Fruit fly (Drosophila melanogaster) whole organism, embryonic: ENCODE results near the gene pix.

Source experiments
- Abd-B ChIP-seq: fragments of 200-800 bp; sonication (Bioruptor generic); optimal IDR thresholded peaks from 2 replicates; lab custom pipeline; 2018; ENCODE audit warnings: missing biosample characterization, mild to moderate bottlenecking, missing genetic modification characterization, moderate library complexity
- Antp ChIP-seq: fragments of 200-800 bp; sonication (Bioruptor generic); optimal IDR thresholded peaks from 3 replicates; lab custom pipeline; 2016; ENCODE audit warnings: missing biosample characterization, missing genetic modification characterization
- B-H1 ChIP-seq: fragments of 200-800 bp; sonication (Bioruptor generic); IDR thresholded peaks from 3 replicates; pipeline ENCODE4 v1.3.6; 2022; ENCODE audit warnings: missing biosample characterization, missing genetic modification characterization
- B-H2 ChIP-seq: fragments of 200-800 bp; sonication (Bioruptor generic); optimal IDR thresholded peaks from 2 replicates; lab custom pipeline; 2018; ENCODE audit warnings: missing biosample characterization, mild to moderate bottlenecking, missing genetic modification characterization
- Bteb2 ChIP-seq: fragments of 200-800 bp; sonication (Bioruptor generic); optimal IDR thresholded peaks from 2 replicates; lab custom pipeline; 2016; ENCODE audit warnings: missing biosample characterization, missing genetic modification characterization
- CG10267 ChIP-seq: fragments of 200-800 bp; sonication (Bioruptor generic); optimal IDR thresholded peaks from 2 replicates; lab custom pipeline; 2018; ENCODE audit warnings: missing biosample characterization, mild to moderate bottlenecking, missing genetic modification characterization, moderate library complexity
- CG11085 ChIP-seq: fragments of 200-800 bp; sonication (Bioruptor generic); IDR thresholded peaks from 2 replicates; pipeline ENCODE4 v1.3.6; 2022; ENCODE audit warnings: missing biosample characterization, missing genetic modification characterization
- CG11093 ChIP-seq: fragments of 200-800 bp; sonication (Bioruptor generic); IDR thresholded peaks from 3 replicates; pipeline ENCODE4 v1.3.6; 2022; ENCODE audit warnings: missing biosample characterization, missing genetic modification characterization
- CG12744 ChIP-seq: fragments of 200-800 bp; sonication (Bioruptor generic); optimal IDR thresholded peaks from 2 replicates; lab custom pipeline; 2016; ENCODE audit warnings: missing biosample characterization, missing genetic modification characterization
- CG15269 ChIP-seq: fragments of 200-800 bp; sonication (Bioruptor generic); optimal IDR thresholded peaks from 2 replicates; lab custom pipeline; 2018; ENCODE audit warnings: missing biosample characterization, mild to moderate bottlenecking, missing genetic modification characterization, moderate library complexity
- CG15601 ChIP-seq: fragments of 200-800 bp; sonication (Bioruptor generic); optimal IDR thresholded peaks from 3 replicates; lab custom pipeline; 2019; ENCODE audit warnings: missing biosample characterization, mild to moderate bottlenecking, missing genetic modification characterization, moderate library complexity
- CG1647 ChIP-seq: fragments of 200-800 bp; sonication (Bioruptor generic); optimal IDR thresholded peaks from 3 replicates; lab custom pipeline; 2016; ENCODE audit warnings: missing biosample characterization, missing genetic modification characterization
- CG17361 ChIP-seq: fragments of 200-800 bp; sonication (Bioruptor generic); IDR thresholded peaks from 3 replicates; pipeline ENCODE4 v1.3.6; 2022; ENCODE audit warnings: missing biosample characterization, missing genetic modification characterization
- CG17612 ChIP-seq: fragments of 200-800 bp; sonication (Bioruptor generic); IDR thresholded peaks from 2 replicates; pipeline ENCODE4 v1.3.6; 2022; ENCODE audit warnings: missing biosample characterization, missing genetic modification characterization
- CG31224 ChIP-seq: fragments of 200-800 bp; sonication (Bioruptor generic); IDR thresholded peaks from 2 replicates; pipeline ENCODE4 v1.3.6; 2022; ENCODE audit warnings: missing biosample characterization, missing genetic modification characterization
- CG31441 ChIP-seq: fragments of 200-800 bp; sonication (Bioruptor generic); IDR thresholded peaks from 2 replicates; pipeline ENCODE4 v1.3.6; 2022; ENCODE audit warnings: missing biosample characterization, missing genetic modification characterization
- CG34376 ChIP-seq: fragments of 200-800 bp; sonication (Bioruptor generic); optimal IDR thresholded peaks from 2 replicates; lab custom pipeline; 2018; ENCODE audit warnings: missing biosample characterization, mild to moderate bottlenecking, missing genetic modification characterization
- CG3726 ChIP-seq: fragments of 200-800 bp; sonication (Bioruptor generic); IDR thresholded peaks from 3 replicates; pipeline ENCODE4, ENCODE4 v1.3.6; 2022; ENCODE audit warnings: missing biosample characterization, missing genetic modification characterization
- CG3838 ChIP-seq: fragments of 200-800 bp; sonication (Bioruptor generic); optimal IDR thresholded peaks from 3 replicates; lab custom pipeline; 2016; ENCODE audit warnings: missing biosample characterization, missing genetic modification characterization
- CG4707 ChIP-seq: fragments of 200-800 bp; sonication (Bioruptor generic); optimal IDR thresholded peaks from 2 replicates; lab custom pipeline; 2018; ENCODE audit warnings: missing biosample characterization, mild to moderate bottlenecking, missing genetic modification characterization, moderate library complexity
- CG4820 ChIP-seq: fragments of 200-800 bp; sonication (Bioruptor generic); optimal IDR thresholded peaks from 3 replicates; lab custom pipeline; 2016; ENCODE audit warnings: missing biosample characterization, missing genetic modification characterization
- CG7963 ChIP-seq: fragments of 200-800 bp; sonication (Bioruptor generic); IDR thresholded peaks from 3 replicates; pipeline ENCODE4 v1.3.6; 2022; ENCODE audit warnings: missing biosample characterization, missing genetic modification characterization; ENCODE audit not compliant: partially characterized antibody
- CG8281 ChIP-seq: fragments of 200-800 bp; sonication (Bioruptor generic); optimal IDR thresholded peaks from 2 replicates; lab custom pipeline; 2018; ENCODE audit warnings: missing biosample characterization, mild to moderate bottlenecking, missing genetic modification characterization, moderate library complexity
- CG8388 ChIP-seq: fragments of 200-800 bp; sonication (Bioruptor generic); optimal IDR thresholded peaks from 2 replicates; lab custom pipeline; 2019; ENCODE audit warnings: missing biosample characterization, mild to moderate bottlenecking, missing genetic modification characterization, moderate library complexity
- Dip3 ChIP-seq: fragments of 200-800 bp; sonication (Bioruptor generic); optimal IDR thresholded peaks from 3 replicates; lab custom pipeline; 2016; ENCODE audit warnings: missing biosample characterization, missing genetic modification characterization
- Hmr ChIP-seq: fragments of 200-800 bp; sonication (Bioruptor generic); optimal IDR thresholded peaks from 3 replicates; lab custom pipeline; 2017; ENCODE audit warnings: mild to moderate bottlenecking, missing biosample characterization, missing genetic modification reagents, missing genetic modification characterization
- Mad ChIP-seq: fragments of 200-800 bp; sonication (Bioruptor generic); optimal IDR thresholded peaks from 2 replicates; lab custom pipeline; 2016; ENCODE audit warnings: missing biosample characterization, missing genetic modification characterization
- Nf-YA ChIP-seq: fragments of 200-800 bp; sonication (Bioruptor generic); IDR thresholded peaks from 2 replicates; pipeline ENCODE4 v1.3.6; 2022; ENCODE audit warnings: missing biosample characterization, missing genetic modification characterization
- NfI ChIP-seq: fragments of 200-800 bp; sonication (Bioruptor generic); optimal IDR thresholded peaks from 3 replicates; lab custom pipeline; 2018; ENCODE audit warnings: missing biosample characterization, mild to moderate bottlenecking, missing genetic modification characterization, moderate library complexity
- Optix ChIP-seq: fragments of 200-800 bp; sonication (Bioruptor generic); IDR thresholded peaks from 3 replicates; pipeline ENCODE4 v1.3.6; 2022; ENCODE audit warnings: missing biosample characterization, missing genetic modification characterization
- Rx ChIP-seq: fragments of 200-800 bp; sonication (Bioruptor generic); IDR thresholded peaks from 2 replicates; pipeline ENCODE4 v1.3.6; 2022; ENCODE audit warnings: missing biosample characterization, missing genetic modification characterization
- Sin3A ChIP-seq: fragments of >200 bp; optimal IDR thresholded peaks from 2 replicates; lab custom pipeline; 2018
- az2 ChIP-seq: fragments of 200-800 bp; sonication (Bioruptor generic); optimal IDR thresholded peaks from 3 replicates; lab custom pipeline; 2016; ENCODE audit warnings: missing biosample characterization, missing genetic modification characterization
- caup ChIP-seq: fragments of 200-800 bp; sonication (Bioruptor generic); optimal IDR thresholded peaks from 3 replicates; lab custom pipeline; 2017; ENCODE audit warnings: missing biosample characterization, mild to moderate bottlenecking, missing genetic modification characterization, moderate library complexity; ENCODE audit not compliant: severe bottlenecking
- cwo ChIP-seq: fragments of 200-800 bp; sonication (Bioruptor generic); optimal IDR thresholded peaks from 3 replicates; lab custom pipeline; 2017; ENCODE audit warnings: missing biosample characterization, missing genetic modification characterization, mild to moderate bottlenecking, moderate library complexity, missing genetic modification reagents
- disco-r ChIP-seq: fragments of 200-800 bp; sonication (Bioruptor generic); optimal IDR thresholded peaks from 2 replicates; lab custom pipeline; 2016; ENCODE audit warnings: missing biosample characterization, missing genetic modification characterization
- ken ChIP-seq: fragments of 200-800 bp; sonication (Bioruptor generic); IDR thresholded peaks from 3 replicates; pipeline ENCODE4 v1.3.6; 2022; ENCODE audit warnings: missing biosample characterization, missing genetic modification characterization
- lola ChIP-seq, 3 experiments: fragments of >200 bp in 2 of 3; fragments of 200-800 bp in 1 of 3; sonication (Bioruptor generic) in 1 of 3; optimal IDR thresholded peaks; 2 replicates each; lab custom pipeline; 2017 to 2019; ENCODE audit warnings: missing biosample characterization in 3 of 3, missing genetic modification characterization in 3 of 3, mild to moderate bottlenecking in 1 of 3, moderate library complexity in 1 of 3
- lov ChIP-seq, 2 experiments: fragments of 200-800 bp in 1 of 2; fragments of >200 bp in 1 of 2; sonication (Bioruptor generic) in 1 of 2; IDR thresholded peaks in 1 of 2; optimal IDR thresholded peaks in 1 of 2; 2 replicates in 1 of 2; 3 replicates in 1 of 2; pipeline versions ENCODE4 v1.3.6 to Lab custom; 2017 to 2022; ENCODE audit warnings: missing biosample characterization in 1 of 2, missing genetic modification characterization in 1 of 2
- odd ChIP-seq: fragments of 200-800 bp; sonication (Bioruptor generic); optimal IDR thresholded peaks from 2 replicates; lab custom pipeline; 2017; ENCODE audit warnings: missing biosample characterization, mild to moderate bottlenecking, missing genetic modification characterization
- pb ChIP-seq: fragments of 200-800 bp; sonication (Bioruptor generic); optimal IDR thresholded peaks from 3 replicates; lab custom pipeline; 2016; ENCODE audit warnings: missing biosample characterization, missing genetic modification characterization
- row ChIP-seq: fragments of 200-800 bp; sonication (Bioruptor generic); IDR thresholded peaks from 3 replicates; pipeline ENCODE4 v1.3.6; 2022; ENCODE audit warnings: missing biosample characterization, missing genetic modification characterization
- sc ChIP-seq, 3 experiments: fragments of >200 bp in 2 of 3; fragments of 200-800 bp in 1 of 3; sonication (Bioruptor generic) in 1 of 3; optimal IDR thresholded peaks; 2 replicates in 2 of 3; 3 replicates in 1 of 3; lab custom pipeline; 2017; ENCODE audit warnings: mild to moderate bottlenecking in 1 of 3, missing biosample characterization in 1 of 3, missing genetic modification characterization in 1 of 3, missing genetic modification reagents in 1 of 3
- sisA ChIP-seq: fragments of 200-800 bp; sonication (Bioruptor generic); IDR thresholded peaks from 2 replicates; pipeline ENCODE4 v1.3.6; 2022; ENCODE audit warnings: missing biosample characterization, missing genetic modification characterization
- stc ChIP-seq: fragments of 200-800 bp; sonication (Bioruptor generic); IDR thresholded peaks from 2 replicates; pipeline ENCODE4 v1.3.6; 2022; ENCODE audit warnings: missing biosample characterization, missing genetic modification characterization
- tap ChIP-seq: fragments of 200-800 bp; optimal IDR thresholded peaks from 3 replicates; lab custom pipeline; 2019; ENCODE audit warnings: missing biosample characterization, mild to moderate bottlenecking, missing genetic modification characterization, moderate library complexity
- twi ChIP-seq: fragments of 200-800 bp; optimal IDR thresholded peaks from 2 replicates; lab custom pipeline; 2019; ENCODE audit warnings: missing biosample characterization, mild to moderate bottlenecking, missing genetic modification characterization, moderate library complexity
- zen2 ChIP-seq: fragments of 200-800 bp; sonication (Bioruptor generic); IDR thresholded peaks from 3 replicates; pipeline ENCODE4 v1.3.6; 2022; ENCODE audit warnings: missing biosample characterization, missing genetic modification characterization; ENCODE audit not compliant: partially characterized antibody

Gene pix

dm6 chr3L:8996173-8996767 lies 21.7 kb upstream of the pix start (continued):
- TF ChIP-seq odd, result no peak
- TF ChIP-seq disco-r, result no peak
- peak; percentile 79 for TF ChIP-seq sisA
- TF ChIP-seq CG15601 (tag; lab: Kevin White, UChicago), result no peak
- peak; percentile 20 for TF ChIP-seq Antp (GFP tag; lab: Kevin White, UChicago)
- peak; percentile 64 for TF ChIP-seq Rx (GFP tag; lab: Robert Waterston, UW)
- TF ChIP-seq CG31224, result 0 out of 2 replicates have a peak, but pooled peaks have one; percentile 48
- peak; percentile 48 for TF ChIP-seq CG1647 (GFP tag; lab: Kevin White, UChicago)
- TF ChIP-seq zen2 (GFP tag; lab: Robert Waterston, UW), result no peak
- no peak; the same call in 1 of the 2 replicates for TF ChIP-seq CG31441 (GFP tag; lab: Robert Waterston, UW)
- TF ChIP-seq CG3838 (GFP tag; lab: Kevin White, UChicago), result no peak
- TF ChIP-seq cwo (GFP tag; lab: Kevin White, UChicago), result peak; percentile 12
- peak; percentile 58 for TF ChIP-seq Abd-B (GFP tag; lab: Kevin White, UChicago)
- peak; percentile 11 for TF ChIP-seq CG12744 (GFP tag; lab: Kevin White, UChicago)
- TF ChIP-seq tap (tag; lab: Kevin White, UChicago), result no peak
- peak; percentile 65 for TF ChIP-seq CG17361 (GFP tag; lab: Robert Waterston, UW)
- TF ChIP-seq CG11085 (GFP tag; lab: Robert Waterston, UW), result 0 out of 2 replicates have a peak, but pooled peaks have one; percentile 44
- 0 out of 2 replicates have a peak, but pooled peaks have one; percentile 24 for TF ChIP-seq Nf-YA (GFP tag; lab: Robert Waterston, UW)
- no peak for TF ChIP-seq Sin3A (lab: Kevin White, UChicago)
- TF ChIP-seq lov (optimal IDR thresholded peaks at IDR 0.05; lab: Kevin White, UChicago), result no peak
- TF ChIP-seq lov (GFP tag; IDR thresholded peaks at IDR 0.05; lab: Robert Waterston, UW), result peak; percentile 81
- no peak for TF ChIP-seq CG8388 (GFP tag; lab: Kevin White, UChicago)
- no peak for TF ChIP-seq CG34376 (GFP tag; lab: Kevin White, UChicago)
- TF ChIP-seq stc (GFP tag; lab: Robert Waterston, UW), result peak; percentile 62; the same call in 1 of the 2 replicates
- TF ChIP-seq CG11093 (GFP tag; lab: Robert Waterston, UW), result peak; percentile 68; the same call in 2 of the 3 replicates
- TF ChIP-seq CG3726, result 0 out of 3 replicates have a peak, but pooled peaks have one; percentile 43
- TF ChIP-seq CG10267 (tag; lab: Kevin White, UChicago), result peak; percentile 57
- no peak for TF ChIP-seq Bteb2
- TF ChIP-seq row (GFP tag; lab: Robert Waterston, UW), result peak; percentile 79
- TF ChIP-seq CG17612, result peak; percentile 75
- TF ChIP-seq NfI (GFP tag; lab: Kevin White, UChicago), result no peak
- TF ChIP-seq CG8281, result no peak
- peak; percentile 7 for TF ChIP-seq Mad (GFP tag; lab: Kevin White, UChicago)
- TF ChIP-seq B-H1 (GFP tag; lab: Robert Waterston, UW), result peak; percentile 44; the same call in 2 of the 3 replicates
- no peak for TF ChIP-seq CG15269 (tag; lab: Kevin White, UChicago)
- no peak for TF ChIP-seq pb
- peak; percentile 79 for TF ChIP-seq az2 (GFP tag; lab: Kevin White, UChicago)
- TF ChIP-seq CG7963 (GFP tag; lab: Robert Waterston, UW), result no peak
- 0 out of 3 replicates have a peak, but pooled peaks have one; percentile 25 for TF ChIP-seq Optix (GFP tag; lab: Robert Waterston, UW)
- no peak for TF ChIP-seq B-H2
- peak; percentile 61 for TF ChIP-seq Dip3
- TF ChIP-seq Hmr (GFP tag; lab: Kevin White, UChicago), result no peak
- TF ChIP-seq CG4820 (GFP tag; lab: Kevin White, UChicago), result peak; percentile 30
- peak; percentile 6 for TF ChIP-seq twi (tag; lab: Kevin White, UChicago)
- peak; percentile 51 for TF ChIP-seq CG4707
- TF ChIP-seq sc (optimal IDR thresholded peaks at IDR 0.05; lab: Kevin White, UChicago), result no peak
- TF ChIP-seq sc (GFP tag; optimal IDR thresholded peaks at IDR 0.05; lab: Kevin White, UChicago), result peak; percentile 57
- TF ChIP-seq ken, result peak; percentile 82; the same call in 2 of the 3 replicates
- peak in 1 of 3 experiments; percentile 37 for TF ChIP-seq lola (GFP tag; optimal IDR thresholded peaks at IDR 0.05; lab: Kevin White, UChicago)
- peak; percentile 11 for TF ChIP-seq caup (GFP tag; lab: Kevin White, UChicago)
